Worm (Caenorhabditis elegans): ENCODE measurements around the gene K07C5.13.
"Not testable (repeated sequence)": the region's sequence is repeated elsewhere in the genome, so short reads cannot be mapped to it uniquely, and the experiment has no call there.

The K07C5.13 gene

DNA sequence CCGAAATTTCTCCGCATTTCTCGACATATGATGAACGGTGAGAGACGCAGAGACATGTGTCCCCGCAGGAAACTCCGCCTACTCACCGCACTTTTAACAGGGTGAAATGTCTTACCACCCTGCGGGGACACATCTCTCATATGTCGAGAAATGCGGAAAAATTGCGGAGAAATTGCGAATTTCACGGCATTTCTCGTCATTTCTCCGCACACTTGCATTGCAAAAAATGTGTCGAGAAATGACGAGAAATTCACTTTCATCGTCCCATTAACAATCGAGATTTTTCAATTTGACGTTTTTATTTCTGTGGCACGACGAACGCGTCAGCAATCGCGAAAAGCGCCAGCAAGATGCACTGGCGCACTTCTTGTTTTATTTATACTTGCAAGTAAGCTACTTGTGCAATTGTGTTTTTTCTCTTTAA, at the start of gene K07C5.13:
Gene K07C5.13, plus strand, starts transcription at position 151 of the 424 bp plus-strand sequence.
- TF ChIP-seq unc-62 (GFP tag; optimal IDR thresholded peaks at IDR 0.05), result not testable (repeated sequence)

DNA sequence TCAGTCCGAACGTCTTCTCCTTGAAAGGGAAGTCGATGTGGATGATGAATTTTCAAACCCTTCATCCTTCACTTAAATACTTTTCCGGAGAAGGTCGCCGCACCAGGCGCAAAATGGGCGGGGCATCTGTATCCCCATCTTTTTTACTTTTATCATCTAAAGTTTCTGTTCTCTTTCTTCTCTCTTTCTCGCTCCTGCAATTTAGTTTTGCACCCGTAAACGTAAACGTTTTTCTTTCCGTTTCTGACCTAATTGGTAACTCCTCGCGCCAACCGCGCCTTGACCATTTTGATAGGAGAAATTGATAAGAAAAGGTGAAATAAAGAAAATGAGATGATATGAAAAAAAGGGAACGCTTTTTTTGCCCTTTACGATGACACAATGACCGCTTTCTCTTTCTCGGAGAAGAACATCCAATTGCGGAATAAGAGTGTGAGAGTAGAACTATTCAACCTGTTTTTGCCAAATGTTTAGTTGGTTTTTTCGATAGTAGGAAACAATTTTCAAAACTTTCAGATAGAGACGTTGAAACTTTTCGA, 49.0 kb upstream of the K07C5.13 start, which contains the start of gene col-149:
Gene col-149, minus strand, starts transcription at position 51 of the 539 bp plus-strand sequence.
- TF ChIP-seq unc-62 (GFP tag; optimal IDR thresholded peaks at IDR 0.05), result no peak

DNA sequence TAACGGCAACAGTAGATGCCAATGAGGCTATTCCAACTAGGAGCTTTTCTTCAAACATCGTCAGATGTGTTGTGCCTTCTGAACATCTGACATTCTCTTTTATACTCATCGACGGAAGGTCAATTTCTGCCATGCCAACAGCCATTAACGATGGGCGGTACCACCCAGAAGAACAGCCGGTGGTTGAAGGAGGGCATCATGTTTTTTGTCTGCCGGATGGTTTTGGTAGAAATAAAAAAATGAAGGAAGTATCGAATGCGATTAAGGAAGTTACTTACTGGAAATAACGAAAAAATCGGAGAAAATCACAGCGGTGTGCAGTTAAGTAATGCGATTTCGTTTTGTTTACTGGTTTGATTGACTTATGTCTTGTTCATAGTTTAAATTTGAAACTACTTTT, 47.3 kb upstream of the K07C5.13 start, which contains the start of gene col-150:
Gene col-150, minus strand, starts transcription at position 101 of the 400 bp plus-strand sequence.
- no peak for TF ChIP-seq unc-62 (GFP tag; optimal IDR thresholded peaks at IDR 0.05)

DNA sequence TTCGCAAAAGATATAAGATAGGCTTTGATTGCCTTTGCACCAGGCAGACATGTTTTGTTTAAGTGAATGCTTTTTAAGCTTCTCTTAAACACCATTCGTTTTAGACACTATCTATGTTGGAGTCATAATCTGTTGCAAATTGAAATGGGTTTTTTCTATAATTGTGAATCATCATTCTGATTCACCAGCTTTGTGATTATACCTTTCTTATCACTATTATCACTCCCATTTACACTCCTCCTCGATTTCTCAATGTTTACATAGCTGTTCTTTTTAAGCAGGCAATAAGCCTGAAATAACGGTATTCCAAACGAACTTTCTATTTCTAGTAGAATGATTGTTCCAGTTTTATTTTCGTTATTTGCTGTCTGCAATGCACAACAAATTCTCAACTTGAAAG, 44.8 kb upstream of the K07C5.13 start, which contains the start of gene B0024.4:
Gene B0024.4, plus strand, starts transcription at position 301 of the 400 bp plus-strand sequence.
- no peak for TF ChIP-seq unc-62 (GFP tag; optimal IDR thresholded peaks at IDR 0.05)

DNA sequence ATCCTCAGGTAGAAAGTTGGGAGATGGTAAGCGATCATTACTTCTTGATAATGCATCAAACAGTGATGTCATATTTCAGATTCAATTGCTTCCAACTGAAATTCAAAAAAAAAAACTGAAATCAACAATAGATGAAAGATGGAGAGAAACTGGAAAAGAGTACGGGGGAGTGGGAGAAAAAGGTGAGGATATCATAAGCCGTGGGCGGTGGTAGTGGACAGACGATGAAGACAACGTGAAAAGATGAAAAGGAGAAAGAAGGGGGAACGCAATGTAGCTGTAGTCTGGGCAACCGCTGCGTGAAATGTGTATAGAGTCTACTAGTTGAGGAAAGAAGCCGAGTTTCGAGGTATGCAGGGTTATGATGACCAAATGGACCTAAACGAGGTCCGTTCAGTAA, 34.6 kb upstream of the K07C5.13 start, which contains the start of gene che-12:
Gene che-12, minus strand, starts transcription at position 101 of the 400 bp plus-strand sequence.
- no peak for TF ChIP-seq unc-62 (GFP tag; optimal IDR thresholded peaks at IDR 0.05)

DNA sequence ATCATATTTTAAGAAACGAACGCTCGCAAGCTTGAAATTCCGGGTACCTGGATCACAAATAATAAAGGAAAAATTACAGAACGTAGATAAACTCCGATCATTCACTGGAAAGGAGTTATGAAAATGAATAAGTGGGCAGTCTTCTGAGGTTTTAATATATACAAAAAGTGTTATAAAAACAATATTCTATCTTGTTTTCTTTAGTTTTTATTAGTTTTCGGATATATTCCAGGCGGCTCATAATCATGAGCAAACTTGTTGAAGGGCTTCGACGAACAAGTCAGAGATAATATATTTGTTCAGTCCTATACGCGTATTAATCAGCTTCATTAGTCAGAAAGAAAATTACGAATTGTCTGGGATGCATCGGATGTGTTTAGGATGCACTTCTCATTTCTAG, 27.9 kb upstream of the K07C5.13 start, which contains the start of gene gcy-6:
Gene gcy-6, minus strand, starts transcription at position 101 of the 400 bp plus-strand sequence.
- no peak for TF ChIP-seq unc-62 (GFP tag; optimal IDR thresholded peaks at IDR 0.05)

DNA sequence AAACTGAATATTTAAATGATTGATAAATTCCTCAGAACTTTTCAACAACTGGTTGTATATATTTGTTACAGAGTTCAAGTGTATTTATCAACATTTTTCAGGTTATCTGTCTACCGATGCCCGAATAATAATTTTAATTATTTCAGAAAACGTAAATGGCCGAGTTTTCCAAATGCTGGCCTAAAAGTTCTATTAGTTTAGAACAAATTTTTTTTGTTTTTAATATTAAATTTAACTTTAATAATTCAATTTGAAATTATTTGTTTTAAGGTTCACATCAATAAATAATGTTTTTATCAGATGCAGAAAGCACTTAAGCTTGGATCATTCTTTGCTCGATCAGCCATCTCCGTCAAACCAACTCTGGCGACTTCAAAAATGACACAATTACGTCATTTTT, 27.5 kb upstream of the K07C5.13 start, which contains the start of gene trx-2:
Gene trx-2, plus strand, starts transcription at position 301 of the 400 bp plus-strand sequence.
- no peak for TF ChIP-seq unc-62 (GFP tag; optimal IDR thresholded peaks at IDR 0.05)

DNA sequence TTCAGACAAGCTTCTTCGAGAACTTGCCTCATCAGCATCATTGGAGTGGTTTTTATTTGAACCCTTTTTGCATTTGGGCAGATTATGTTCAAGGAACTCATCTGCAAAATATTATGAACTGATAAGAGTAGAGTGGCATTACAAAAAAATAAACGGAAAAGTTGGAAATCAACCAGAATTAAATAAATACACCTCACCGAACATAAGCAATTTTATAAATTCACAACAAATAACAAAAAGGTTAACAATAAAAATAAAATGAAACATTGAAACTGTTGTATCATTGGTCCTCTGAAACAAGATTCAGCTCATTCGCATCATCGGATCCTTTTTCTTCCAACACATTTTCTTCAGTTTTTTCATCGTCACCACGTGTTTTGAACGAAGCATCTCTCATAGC, 24.6 kb upstream of the K07C5.13 start, which contains the start of gene asps-1:
Gene asps-1, minus strand, starts transcription at position 101 of the 400 bp plus-strand sequence.
- no peak for TF ChIP-seq unc-62 (GFP tag; optimal IDR thresholded peaks at IDR 0.05)

DNA sequence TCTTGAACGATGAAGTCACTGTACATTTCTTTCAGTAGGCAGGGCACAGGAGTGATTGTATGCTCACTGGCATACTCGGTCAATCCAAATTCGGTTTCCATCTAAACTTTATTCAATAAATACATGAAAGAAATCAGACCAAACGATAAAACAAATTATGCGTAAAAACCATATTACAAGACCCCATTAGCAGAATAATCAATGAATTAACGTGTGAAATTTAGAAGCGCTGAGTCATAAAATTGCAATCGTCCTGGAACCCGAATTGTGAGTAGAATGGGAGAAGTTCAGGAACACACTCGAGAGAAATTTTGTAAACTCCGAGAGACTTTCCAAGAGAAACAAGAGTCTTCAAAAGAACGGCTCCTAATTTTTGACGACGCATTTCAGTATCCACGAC, 22.4 kb upstream of the K07C5.13 start, which contains the start of gene B0024.11:
Gene B0024.11, minus strand, starts transcription at position 101 of the 400 bp plus-strand sequence.
- TF ChIP-seq unc-62 (GFP tag; optimal IDR thresholded peaks at IDR 0.05), result no peak

DNA sequence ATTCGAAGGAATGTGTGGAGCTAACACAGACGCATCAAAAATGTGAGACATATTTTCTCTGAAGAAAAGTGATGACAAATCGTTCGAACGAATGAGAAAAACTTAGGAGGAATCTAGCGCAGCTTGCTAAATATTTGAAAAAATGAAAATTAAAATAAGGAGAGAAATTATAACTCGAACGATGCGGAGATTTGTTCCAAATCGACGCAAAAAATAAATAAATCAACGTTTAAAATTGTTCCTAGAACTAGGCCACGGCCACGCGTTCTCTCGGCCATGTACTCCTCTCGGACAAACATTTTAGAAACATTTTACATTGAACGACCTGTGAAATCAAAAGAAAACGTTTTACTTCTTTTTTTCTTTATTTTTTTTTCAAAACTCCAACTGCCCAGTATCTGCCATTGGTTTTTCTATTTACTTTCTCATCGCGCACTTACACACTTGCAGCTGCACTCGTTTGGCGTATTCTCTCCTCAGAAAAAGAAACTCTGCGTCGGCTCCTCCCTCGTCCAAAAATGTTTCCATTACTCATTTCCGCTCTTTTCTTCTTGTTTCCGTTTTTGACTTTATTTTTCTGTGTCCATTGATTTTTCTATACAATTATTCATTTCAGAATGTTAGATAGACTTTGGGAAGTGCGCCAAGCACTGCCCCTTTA, 21.6 kb upstream of the K07C5.13 start, which contains the start of the genes gna-1 and B0024.13:
Gene gna-1, minus strand, starts transcription at position 51 of the 661 bp plus-strand sequence.
Gene B0024.13, plus strand, starts transcription at position 611 of the 661 bp plus-strand sequence.
- no peak for TF ChIP-seq unc-62 (GFP tag; optimal IDR thresholded peaks at IDR 0.05)

DNA sequence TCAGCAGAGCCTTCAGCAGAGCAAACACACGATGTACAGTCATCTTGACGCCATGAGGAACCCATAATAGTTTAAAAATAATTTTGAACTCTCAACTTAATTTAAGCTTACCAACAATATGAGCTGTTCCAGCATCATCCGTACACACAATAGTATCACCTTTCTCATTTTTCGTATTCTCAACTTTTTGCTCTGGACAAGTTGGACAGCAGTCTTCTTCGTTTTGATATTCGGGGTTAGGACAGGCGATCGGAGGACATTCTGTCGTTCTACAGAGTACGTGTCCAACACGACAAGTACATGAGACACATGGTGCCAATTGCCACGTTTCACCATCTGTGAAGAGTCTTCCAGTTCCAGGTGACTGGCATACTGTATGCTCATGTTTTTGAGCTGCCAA, 18.3 kb upstream of the K07C5.13 start:
- no peak for TF ChIP-seq unc-62 (GFP tag; optimal IDR thresholded peaks at IDR 0.05)

DNA sequence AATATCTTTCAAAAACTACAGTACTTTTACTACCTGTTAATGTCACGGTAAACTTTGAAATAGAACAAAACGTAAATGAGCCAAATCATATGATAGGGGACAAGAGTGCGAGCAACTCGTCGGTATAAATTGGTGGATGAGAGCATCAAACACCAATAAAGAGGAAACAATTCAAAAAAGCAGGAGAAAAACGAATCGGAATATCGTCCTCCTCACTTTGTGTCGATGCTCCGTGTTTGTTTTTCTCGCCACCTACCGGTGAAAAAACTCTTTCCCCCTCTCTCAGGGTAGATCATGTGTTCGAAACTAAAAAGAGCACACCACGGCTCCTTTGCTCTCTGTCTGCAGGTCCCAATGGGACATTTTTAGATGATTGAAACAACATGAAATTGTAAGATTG, 13.8 kb upstream of the K07C5.13 start:
- TF ChIP-seq unc-62 (GFP tag; optimal IDR thresholded peaks at IDR 0.05), result no peak

DNA sequence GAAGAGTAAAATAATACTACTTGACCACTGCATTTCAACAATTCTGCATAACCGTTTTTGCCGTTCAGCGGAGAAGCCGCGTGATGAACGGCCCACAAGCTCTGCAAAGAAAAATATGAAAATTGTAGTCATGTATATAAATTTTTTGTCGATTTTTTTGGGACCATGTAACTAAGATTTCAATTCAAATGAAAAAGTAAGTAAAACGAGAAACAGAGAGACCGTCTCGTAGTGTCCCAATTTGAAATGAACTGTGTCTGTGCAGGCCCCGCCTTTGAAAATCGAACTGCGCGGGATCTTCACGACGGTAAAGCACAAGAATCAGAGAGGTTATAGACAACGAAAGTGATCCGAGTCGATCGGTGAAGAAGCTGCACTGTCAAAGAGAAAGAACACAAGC, 9.8 kb upstream of the K07C5.13 start, which contains the start of gene crm-1:
Gene crm-1, minus strand, starts transcription at position 101 of the 400 bp plus-strand sequence.
- no peak for TF ChIP-seq unc-62 (GFP tag; optimal IDR thresholded peaks at IDR 0.05)

DNA sequence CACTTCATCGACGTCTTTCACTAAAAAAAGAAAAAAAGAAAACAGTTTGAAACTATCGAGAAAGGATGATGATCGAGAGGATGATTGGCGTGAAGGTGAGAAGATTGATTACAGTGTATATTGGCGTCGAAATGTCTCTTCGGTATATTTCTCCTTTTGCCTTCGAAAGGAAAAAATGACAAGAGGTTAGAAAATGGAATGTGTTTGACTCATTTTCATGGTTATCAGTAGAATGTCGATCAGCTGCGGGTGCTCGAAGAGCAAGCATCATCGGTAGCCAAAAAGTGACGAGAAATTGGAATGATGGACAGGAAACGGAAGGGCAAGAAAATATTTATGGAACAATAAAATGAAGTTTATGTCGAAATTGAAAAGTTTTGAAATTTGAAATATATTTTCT, 8.0 kb upstream of the K07C5.13 start:
- TF ChIP-seq unc-62 (GFP tag; optimal IDR thresholded peaks at IDR 0.05), result no peak

DNA sequence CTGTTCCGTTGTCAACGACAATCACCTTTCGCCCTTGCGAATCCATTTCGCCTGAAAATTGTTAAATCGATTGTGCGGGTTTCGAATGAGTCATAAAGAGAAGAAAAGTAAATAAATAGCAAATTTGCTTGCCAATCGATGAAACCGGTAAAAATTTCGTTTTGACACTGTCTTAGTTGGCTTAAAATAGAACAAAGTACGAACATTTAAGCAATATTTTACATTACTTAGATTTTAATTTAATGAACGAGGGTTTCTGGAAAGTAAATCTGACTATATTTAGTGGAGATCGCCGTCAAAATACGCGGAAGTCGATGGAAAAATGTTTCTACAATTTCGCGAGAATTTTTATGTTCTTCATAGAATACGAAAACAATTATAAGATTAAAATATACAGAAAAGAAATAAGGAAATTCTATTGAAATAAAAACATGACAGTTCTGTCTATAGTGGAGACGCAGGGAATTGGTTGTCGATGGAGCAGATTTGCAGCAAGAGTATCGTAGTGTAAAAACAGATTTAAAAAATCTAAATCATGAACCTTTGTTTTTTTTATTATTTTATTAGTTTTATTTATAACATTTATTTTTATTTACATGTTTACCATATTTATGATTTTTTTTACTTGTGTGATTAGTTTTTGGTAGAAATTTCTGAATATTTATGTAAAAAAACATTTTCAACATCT, 3.4 kb upstream of the K07C5.13 start, which contains the start of gene arx-2:
Gene arx-2, minus strand, starts transcription at position 51 of the 688 bp plus-strand sequence.
- no peak for TF ChIP-seq unc-62 (GFP tag; optimal IDR thresholded peaks at IDR 0.05)

DNA sequence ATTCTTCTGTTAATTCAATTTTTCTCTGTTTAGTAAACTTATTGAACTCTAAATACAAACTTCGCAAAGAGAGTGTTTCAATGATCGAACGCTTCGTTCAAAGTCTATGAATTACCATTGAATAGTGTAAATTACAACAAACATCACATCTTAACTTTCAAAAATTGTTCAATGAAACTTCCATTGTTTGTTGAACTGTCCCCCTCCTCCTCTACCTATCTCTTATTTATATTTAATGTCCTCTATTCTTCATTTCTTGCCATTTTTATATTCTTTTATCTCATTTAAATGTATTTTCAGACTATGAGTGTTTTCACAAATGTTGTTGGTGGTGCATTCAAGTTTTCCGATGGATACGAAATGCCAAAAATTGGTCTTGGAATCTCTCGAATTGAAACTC, 2.7 kb upstream of the K07C5.13 start, which contains the start of gene K07C5.2:
Gene K07C5.2, plus strand, starts transcription at position 301 of the 400 bp plus-strand sequence.
- no peak for TF ChIP-seq unc-62 (GFP tag; optimal IDR thresholded peaks at IDR 0.05)
